Fruit fly (Drosophila melanogaster) whole organism, embryonic: ENCODE measurements around the gene Atg6.

Source experiments
- Asciz ChIP-seq: fragments of 200-800 bp; sonication (Bioruptor generic); optimal IDR thresholded peaks from 2 replicates; lab custom pipeline; 2017; ENCODE audit warnings: missing biosample characterization, mild to moderate bottlenecking, missing genetic modification characterization, missing genetic modification reagents
- Atf3 ChIP-seq: fragments of 200-800 bp; sonication (Bioruptor generic); optimal IDR thresholded peaks from 3 replicates; lab custom pipeline; 2016; ENCODE audit warnings: missing biosample characterization, missing genetic modification characterization
- BEAF-32 ChIP-seq: fragments of 200-800 bp; sonication (Bioruptor generic); optimal IDR thresholded peaks from 3 replicates; lab custom pipeline; 2017; ENCODE audit warnings: missing biosample characterization, missing genetic modification characterization, mild to moderate bottlenecking, moderate library complexity, missing genetic modification reagents
- CG10462 ChIP-seq: fragments of 200-800 bp; sonication (Bioruptor generic); optimal IDR thresholded peaks from 2 replicates; lab custom pipeline; 2016; ENCODE audit warnings: missing biosample characterization, missing genetic modification characterization
- CG10543 ChIP-seq: fragments of 200-800 bp; sonication (Bioruptor generic); optimal IDR thresholded peaks from 3 replicates; lab custom pipeline; 2017; ENCODE audit warnings: missing biosample characterization, mild to moderate bottlenecking, missing genetic modification characterization, moderate library complexity
- CG10959 ChIP-seq: fragments of 200-800 bp; sonication (Bioruptor generic); IDR thresholded peaks from 2 replicates; pipeline ENCODE4 v1.3.6; 2022; ENCODE audit warnings: missing biosample characterization, missing genetic modification characterization
- CG11504 ChIP-seq: fragments of 200-800 bp; sonication (Bioruptor generic); optimal IDR thresholded peaks from 3 replicates; lab custom pipeline; 2019; ENCODE audit warnings: missing biosample characterization, mild to moderate bottlenecking, missing genetic modification characterization, moderate library complexity
- CG14441 ChIP-seq: fragments of 200-800 bp; sonication (Bioruptor generic); IDR thresholded peaks from 2 replicates; pipeline ENCODE4 v1.3.6; 2022; ENCODE audit warnings: missing biosample characterization, missing genetic modification characterization
- CG15514 ChIP-seq: fragments of 200-800 bp; sonication (Bioruptor generic); optimal IDR thresholded peaks from 3 replicates; lab custom pipeline; 2017; ENCODE audit warnings: missing biosample characterization, missing genetic modification characterization, mild to moderate bottlenecking, moderate library complexity, missing genetic modification reagents
- CG18619 ChIP-seq: fragments of 200-800 bp; sonication (Bioruptor generic); optimal IDR thresholded peaks from 3 replicates; lab custom pipeline; 2017; ENCODE audit warnings: missing biosample characterization, mild to moderate bottlenecking, missing genetic modification characterization
- CG2116 ChIP-seq: fragments of 200-800 bp; sonication (Bioruptor generic); optimal IDR thresholded peaks from 3 replicates; lab custom pipeline; 2018; ENCODE audit warnings: missing biosample characterization, mild to moderate bottlenecking, missing genetic modification characterization
- CG2120 ChIP-seq: fragments of 200-800 bp; sonication (Bioruptor generic); optimal IDR thresholded peaks from 3 replicates; lab custom pipeline; 2016; ENCODE audit warnings: missing biosample characterization, missing genetic modification characterization
- CG30403 ChIP-seq: fragments of 200-800 bp; sonication (Bioruptor generic); optimal IDR thresholded peaks from 3 replicates; lab custom pipeline; 2016; ENCODE audit warnings: missing biosample characterization, missing genetic modification characterization
- CG33557 ChIP-seq: fragments of 200-800 bp; sonication (Bioruptor generic); optimal IDR thresholded peaks from 2 replicates; lab custom pipeline; 2019; ENCODE audit warnings: missing biosample characterization, mild to moderate bottlenecking, missing genetic modification characterization, moderate library complexity
- CG34376 ChIP-seq: fragments of 200-800 bp; sonication (Bioruptor generic); optimal IDR thresholded peaks from 2 replicates; lab custom pipeline; 2018; ENCODE audit warnings: missing biosample characterization, mild to moderate bottlenecking, missing genetic modification characterization
- CG4617 ChIP-seq: fragments of 200-800 bp; sonication (Bioruptor generic); optimal IDR thresholded peaks from 3 replicates; lab custom pipeline; 2016; ENCODE audit warnings: missing biosample characterization, missing genetic modification characterization, borderline replicate concordance
- CG6272 ChIP-seq: fragments of 200-800 bp; sonication (Bioruptor generic); IDR thresholded peaks from 2 replicates; pipeline ENCODE4 v1.3.6; 2022; ENCODE audit warnings: missing biosample characterization, missing genetic modification characterization
- CG6791 ChIP-seq: fragments of 200-800 bp; sonication (Bioruptor generic); IDR thresholded peaks from 3 replicates; pipeline ENCODE4 v1.3.6; 2022; ENCODE audit warnings: missing biosample characterization, missing genetic modification characterization; ENCODE audit not compliant: partially characterized antibody
- CG7745 ChIP-seq: fragments of 200-800 bp; sonication (Bioruptor generic); optimal IDR thresholded peaks from 2 replicates; lab custom pipeline; 2018; ENCODE audit warnings: missing biosample characterization, mild to moderate bottlenecking, missing genetic modification characterization, moderate library complexity
- D19B ChIP-seq: fragments of 200-800 bp; sonication (Bioruptor generic); optimal IDR thresholded peaks from 2 replicates; lab custom pipeline; 2017; ENCODE audit warnings: missing biosample characterization, mild to moderate bottlenecking, missing genetic modification characterization
- Eip74EF ChIP-seq, 2 experiments: fragments of 200-800 bp in 1 of 2; fragments of >200 bp in 1 of 2; sonication (Bioruptor generic) in 1 of 2; optimal IDR thresholded peaks; 2 replicates each; lab custom pipeline; 2017 to 2019; ENCODE audit warnings: missing biosample characterization in 2 of 2, missing genetic modification characterization in 2 of 2, mild to moderate bottlenecking in 1 of 2, moderate library complexity in 1 of 2
- H15 ChIP-seq: fragments of 200-800 bp; sonication (Bioruptor generic); IDR thresholded peaks from 3 replicates; pipeline ENCODE4 v1.3.6; 2022; ENCODE audit warnings: missing biosample characterization, missing genetic modification characterization
- Med ChIP-seq: fragments of 200-800 bp; sonication (Bioruptor generic); peaks from one replicate; lab custom pipeline; 2016; ENCODE audit warnings: missing biosample characterization, missing genetic modification characterization, mild to moderate bottlenecking, inconsistent platforms, moderate library complexity
- Meics ChIP-seq: fragments of 200-800 bp; sonication (Bioruptor generic); optimal IDR thresholded peaks from 2 replicates; lab custom pipeline; 2017; ENCODE audit warnings: missing biosample characterization, mild to moderate bottlenecking, missing genetic modification characterization
- NFAT ChIP-seq: fragments of 200-800 bp; sonication (Bioruptor generic); IDR thresholded peaks from 2 replicates; pipeline ENCODE4 v1.3.6; 2022; ENCODE audit warnings: missing biosample characterization, missing genetic modification characterization
- Opbp ChIP-seq: fragments of 200-800 bp; sonication (Bioruptor generic); IDR thresholded peaks from 3 replicates; pipeline ENCODE4 v1.3.6; 2022; ENCODE audit warnings: missing biosample characterization, missing genetic modification characterization; ENCODE audit not compliant: partially characterized antibody
- Spps ChIP-seq: fragments of 200-800 bp; sonication (Bioruptor generic); optimal IDR thresholded peaks from 2 replicates; lab custom pipeline; 2018; ENCODE audit warnings: missing biosample characterization, mild to moderate bottlenecking, missing genetic modification characterization
- abd-A ChIP-seq: fragments of 200-800 bp; sonication (Bioruptor generic); optimal IDR thresholded peaks from 3 replicates; lab custom pipeline; 2019; ENCODE audit warnings: missing biosample characterization, mild to moderate bottlenecking, missing genetic modification characterization, moderate library complexity
- chinmo ChIP-seq: fragments of 200-800 bp; sonication (Bioruptor generic); IDR thresholded peaks from 4 replicates; pipeline ENCODE4 v1.3.6; 2022; ENCODE audit warnings: missing biosample characterization, missing genetic modification characterization; ENCODE audit not compliant: partially characterized antibody
- cwo ChIP-seq: fragments of 200-800 bp; sonication (Bioruptor generic); optimal IDR thresholded peaks from 3 replicates; lab custom pipeline; 2017; ENCODE audit warnings: missing biosample characterization, missing genetic modification characterization, mild to moderate bottlenecking, moderate library complexity, missing genetic modification reagents
- exex ChIP-seq: fragments of 200-800 bp; sonication (Bioruptor generic); optimal IDR thresholded peaks from 4 replicates; lab custom pipeline; 2018; ENCODE audit warnings: missing biosample characterization, mild to moderate bottlenecking, missing genetic modification characterization, moderate library complexity
- ftz-f1 ChIP-seq: fragments of 200-800 bp; sonication (Bioruptor generic); optimal IDR thresholded peaks from 2 replicates; lab custom pipeline; 2016; ENCODE audit warnings: missing biosample characterization, missing genetic modification characterization
- gcm ChIP-seq: fragments of 200-800 bp; sonication (Bioruptor generic); optimal IDR thresholded peaks from 2 replicates; lab custom pipeline; 2019; ENCODE audit warnings: missing biosample characterization, mild to moderate bottlenecking, missing genetic modification characterization, moderate library complexity
- gcm2 ChIP-seq: fragments of 200-800 bp; sonication (Bioruptor generic); optimal IDR thresholded peaks from 2 replicates; lab custom pipeline; 2016; ENCODE audit warnings: missing biosample characterization, missing genetic modification characterization
- gem ChIP-seq: fragments of 200-800 bp; sonication (Bioruptor generic); optimal IDR thresholded peaks from 2 replicates; lab custom pipeline; 2019; ENCODE audit warnings: missing biosample characterization, mild to moderate bottlenecking, missing genetic modification characterization, moderate library complexity
- grn ChIP-seq: fragments of 200-800 bp; sonication (Bioruptor generic); optimal IDR thresholded peaks from 3 replicates; lab custom pipeline; 2017; ENCODE audit warnings: missing biosample characterization, missing genetic modification characterization
- gro ChIP-seq: fragments of 200-800 bp; sonication (Bioruptor generic); optimal IDR thresholded peaks from 2 replicates; lab custom pipeline; 2016; ENCODE audit warnings: missing biosample characterization, missing genetic modification characterization
- hb ChIP-seq: fragments of 200-800 bp; sonication (Bioruptor generic); IDR thresholded peaks from 3 replicates; pipeline ENCODE4 v1.3.6; 2022; ENCODE audit warnings: missing biosample characterization, missing genetic modification characterization; ENCODE audit not compliant: partially characterized antibody
- lov ChIP-seq, 2 experiments: fragments of 200-800 bp in 1 of 2; fragments of >200 bp in 1 of 2; sonication (Bioruptor generic) in 1 of 2; IDR thresholded peaks in 1 of 2; optimal IDR thresholded peaks in 1 of 2; 2 replicates in 1 of 2; 3 replicates in 1 of 2; pipeline versions ENCODE4 v1.3.6 to Lab custom; 2017 to 2022; ENCODE audit warnings: missing biosample characterization in 1 of 2, missing genetic modification characterization in 1 of 2
- nmo ChIP-seq: fragments of 200-800 bp; sonication (Bioruptor generic); optimal IDR thresholded peaks from 2 replicates; lab custom pipeline; 2018; ENCODE audit warnings: missing biosample characterization, mild to moderate bottlenecking, missing genetic modification characterization, moderate library complexity
- peb ChIP-seq: fragments of 200-800 bp; sonication (Bioruptor generic); IDR thresholded peaks from 2 replicates; pipeline ENCODE4 v1.3.6; 2022; ENCODE audit warnings: missing biosample characterization, missing genetic modification characterization
- pros ChIP-seq: fragments of 200-800 bp; sonication (Bioruptor generic); optimal IDR thresholded peaks from 3 replicates; lab custom pipeline; 2019; ENCODE audit warnings: missing biosample characterization, mild to moderate bottlenecking, missing genetic modification characterization, moderate library complexity
- repo ChIP-seq: fragments of 200-800 bp; sonication (Bioruptor generic); optimal IDR thresholded peaks from 2 replicates; lab custom pipeline; 2016; ENCODE audit warnings: missing biosample characterization, missing genetic modification characterization
- scrt ChIP-seq: fragments of 200-800 bp; sonication (Bioruptor generic); optimal IDR thresholded peaks from 2 replicates; lab custom pipeline; 2018; ENCODE audit warnings: missing biosample characterization, mild to moderate bottlenecking, missing genetic modification characterization, moderate library complexity
- stwl ChIP-seq: fragments of 200-800 bp; sonication (Bioruptor generic); optimal IDR thresholded peaks from 3 replicates; lab custom pipeline; 2018; ENCODE audit warnings: missing biosample characterization, mild to moderate bottlenecking, missing genetic modification characterization, moderate library complexity
- tll ChIP-seq, 2 experiments: fragments of 200-800 bp in 1 of 2; fragments of >200 bp in 1 of 2; sonication (Bioruptor generic) in 1 of 2; optimal IDR thresholded peaks; 2 replicates each; lab custom pipeline; 2017 to 2019; ENCODE audit warnings: missing biosample characterization in 2 of 2, missing genetic modification characterization in 2 of 2, mild to moderate bottlenecking in 1 of 2, moderate library complexity in 1 of 2
- wor ChIP-seq: fragments of 200-800 bp; sonication (Bioruptor generic); IDR thresholded peaks from 2 replicates; pipeline ENCODE4 v1.3.6; 2022; ENCODE audit warnings: missing biosample characterization, missing genetic modification characterization

Gene Atg6

dm6 chr3R:24054227-24054626, 3.6 kb upstream of the Atg6 start, which contains the start of gene CG6000 (continued):
- TF ChIP-seq Atf3 (GFP tag; lab: Kevin White, UChicago) (no peak), gem (tag; lab: Kevin White, UChicago) (no peak), peb (GFP tag; lab: Robert Waterston, UW) (no peak), NFAT (no peak), hb (GFP tag; lab: Robert Waterston, UW) (no peak), lov (optimal IDR thresholded peaks at IDR 0.05; lab: Kevin White, UChicago) (no peak), lov (GFP tag; IDR thresholded peaks at IDR 0.05; lab: Robert Waterston, UW) (no peak), CG18619 (GFP tag; lab: Kevin White, UChicago) (no peak), CG2116 (GFP tag; lab: Kevin White, UChicago) (peak; percentile 5), H15 (GFP tag; lab: Robert Waterston, UW) (no peak), Asciz (GFP tag; lab: Kevin White, UChicago) (no peak), CG6272 (GFP tag; lab: Robert Waterston, UW) (no peak)

- TF ChIP-seq CG10959 (GFP tag; lab: Robert Waterston, UW) (no peak), repo (GFP tag; lab: Kevin White, UChicago) (no peak), CG10543 (peak; percentile 50), CG6791 (GFP tag; lab: Robert Waterston, UW) (0 out of 3 replicates have a peak, but pooled peaks have one; percentile 21), exex (peak; percentile 52), chinmo (GFP tag; lab: Robert Waterston, UW) (0 out of 4 replicates have a peak, but pooled peaks have one; percentile 33), BEAF-32 (no peak), CG30403 (GFP tag; lab: Kevin White, UChicago) (no peak), CG2120 (GFP tag; lab: Kevin White, UChicago) (no peak), wor (GFP tag; lab: Robert Waterston, UW) (no peak), CG7745 (tag; lab: Kevin White, UChicago) (no peak), cwo (GFP tag; lab: Kevin White, UChicago) (peak; percentile 53), ftz-f1 (peak; percentile 29), grn (peak; percentile 9), gcm (GFP tag; lab: Kevin White, UChicago) (no peak), CG14441 (GFP tag; lab: Robert Waterston, UW) (no peak), Eip74EF (GFP tag; optimal IDR thresholded peaks at IDR 0.05; lab: Kevin White, UChicago) (no peak), Opbp (GFP tag; lab: Robert Waterston, UW) (no peak), CG15514 (GFP tag; lab: Kevin White, UChicago) (no peak), Meics (no peak), nmo (no peak), abd-A (tag; lab: Kevin White, UChicago) (no peak), tll (GFP tag; optimal IDR thresholded peaks at IDR 0.05; lab: Kevin White, UChicago) (no peak), CG4617 (GFP tag; lab: Kevin White, UChicago) (no peak), Med (GFP tag; lab: Kevin White, UChicago) (peak; percentile 73), Spps (tag; lab: Kevin White, UChicago) (no peak), pros (GFP tag; lab: Kevin White, UChicago) (no peak), gcm2 (GFP tag; lab: Kevin White, UChicago) (no peak), D19B (GFP tag; lab: Kevin White, UChicago) (peak; percentile 18), CG11504 (tag; lab: Kevin White, UChicago) (no peak), scrt (no peak), CG34376 (peak; percentile 39), stwl (tag; lab: Kevin White, UChicago) (no peak), gro (GFP tag; lab: Kevin White, UChicago) (no peak), CG33557 (no peak), CG10462 (GFP tag; lab: Kevin White, UChicago) (no peak)
These were observed 3.0 kb upstream of the Atg6 start for dm6 chr3R:24053506-24054102.
